Worm (Caenorhabditis elegans) whole organism, L4 larva: Measurements from ENCODE around the gene F42G2.2.

ENCODE experiments used
- R02D3.7 ChIP-seq: fragments of 150-350 bp; sonication (generic microtip); optimal IDR thresholded peaks from 3 replicates; lab custom pipeline; 2014; ENCODE audit warnings: missing biosample characterization, missing genetic modification characterization
- T20F7.1 ChIP-seq: fragments of 200-800 bp; sonication (Bioruptor generic); optimal IDR thresholded peaks from 2 replicates; lab custom pipeline; 2018; ENCODE audit warnings: mild to moderate bottlenecking, missing genetic modification characterization, missing compliant biosample characterization
- aha-1 ChIP-seq: fragments of 150-350 bp; peaks from one replicate; lab custom pipeline; 2014; ENCODE audit warnings: missing biosample characterization, missing genetic modification characterization
- aly-2 ChIP-seq: sonication (generic microtip); optimal IDR thresholded peaks from 2 replicates; lab custom pipeline; 2018; ENCODE audit warnings: missing biosample characterization, missing genetic modification characterization
- ama-1 ChIP-seq: fragments of 150-350 bp; optimal IDR thresholded peaks from 2 replicates; lab custom pipeline; 2014; ENCODE audit warnings: inconsistent platforms, mixed read lengths
- arid-1 ChIP-seq: fragments of 200-800 bp; sonication (Bioruptor generic); conservative IDR thresholded peaks from 2 replicates; pipeline ENCODE4 v1.3.6; 2022; ENCODE audit warnings: missing genetic modification reagents, missing genetic modification characterization, missing compliant biosample characterization
- ceh-28 ChIP-seq: fragments of 150-350 bp; optimal IDR thresholded peaks from 2 replicates; lab custom pipeline; 2014; ENCODE audit warnings: missing biosample characterization, missing genetic modification reagents, missing genetic modification characterization
- ceh-32 ChIP-seq: sonication (generic microtip); optimal IDR thresholded peaks from 2 replicates; lab custom pipeline; 2016; ENCODE audit warnings: mild to moderate bottlenecking, missing genetic modification characterization, missing compliant biosample characterization; ENCODE audit not compliant: poor library complexity
- daf-16 ChIP-seq, 3 experiments: sonication (generic microtip); optimal IDR thresholded peaks; 2 replicates each; lab custom pipeline; 2016 to 2017; ENCODE audit warnings: missing genetic modification characterization in 3 of 3, missing genetic modification reagents in 3 of 3, mild to moderate bottlenecking in 2 of 3, missing compliant biosample characterization in 2 of 3, missing biosample characterization in 1 of 3, moderate library complexity in 1 of 3
- dmd-6 ChIP-seq: fragments of 200-800 bp; sonication (Bioruptor generic); IDR thresholded peaks from 2 replicates; pipeline ENCODE4 v1.3.6; 2022; ENCODE audit warnings: missing genetic modification reagents, missing genetic modification characterization, missing compliant biosample characterization
- dpl-1 ChIP-seq: fragments of 150-350 bp; optimal IDR thresholded peaks from 2 replicates; lab custom pipeline; 2014; ENCODE audit warnings: missing biosample characterization, missing genetic modification reagents, missing genetic modification characterization
- dve-1 ChIP-seq: sonication (generic microtip); optimal IDR thresholded peaks from 2 replicates; lab custom pipeline; 2017; ENCODE audit warnings: antibody characterized with exemption, mild to moderate bottlenecking, missing genetic modification characterization, missing compliant biosample characterization; ENCODE audit not compliant: insufficient read depth
- egl-27 ChIP-seq: sonication (generic microtip); optimal IDR thresholded peaks from 3 replicates; lab custom pipeline; 2017; ENCODE audit warnings: missing biosample characterization, missing genetic modification reagents, missing genetic modification characterization
- hlh-11 ChIP-seq: fragments of 200-800 bp; sonication (Bioruptor generic); optimal IDR thresholded peaks from 2 replicates; lab custom pipeline; 2018; ENCODE audit warnings: mild to moderate bottlenecking, missing genetic modification characterization, missing compliant biosample characterization
- hmg-1.1 ChIP-seq: fragments of 200-800 bp; sonication (Bioruptor generic); IDR thresholded peaks from 2 replicates; pipeline ENCODE4 v1.3.6; 2022; ENCODE audit warnings: missing genetic modification reagents, missing genetic modification characterization, missing compliant biosample characterization
- lin-1 ChIP-seq: fragments of 200-800 bp; sonication (Bioruptor generic); IDR thresholded peaks from 2 replicates; pipeline ENCODE4 v1.3.6; 2022; ENCODE audit warnings: missing genetic modification reagents, missing genetic modification characterization, missing compliant biosample characterization
- lin-13 ChIP-seq: fragments of 150-350 bp; optimal IDR thresholded peaks from 2 replicates; lab custom pipeline; 2014; ENCODE audit warnings: missing biosample characterization, missing genetic modification reagents, missing genetic modification characterization
- lin-29 ChIP-seq: fragments of 200-800 bp; sonication (Bioruptor generic); IDR thresholded peaks from 2 replicates; pipeline ENCODE4 v1.3.6; 2022; ENCODE audit warnings: missing genetic modification reagents, missing genetic modification characterization, missing compliant biosample characterization
- lsy-2 ChIP-seq, 2 experiments: fragments of 150-350 bp in 1 of 2; sonication (generic microtip) in 1 of 2; optimal IDR thresholded peaks; 2 replicates each; lab custom pipeline; 2014 to 2017; ENCODE audit warnings: missing biosample characterization in 2 of 2, missing genetic modification characterization in 2 of 2
- mdt-29 ChIP-seq: fragments of 200-800 bp; sonication (Bioruptor generic); IDR thresholded peaks from 2 replicates; pipeline ENCODE4 v1.3.6; 2022; ENCODE audit warnings: missing genetic modification reagents, missing genetic modification characterization, missing compliant biosample characterization
- mes-2 ChIP-seq: sonication (generic microtip); optimal IDR thresholded peaks from 2 replicates; lab custom pipeline; 2016; ENCODE audit warnings: missing genotype, mild to moderate bottlenecking, missing genetic modification characterization, missing compliant biosample characterization; ENCODE audit not compliant: poor library complexity, severe bottlenecking
- nhr-10 ChIP-seq: fragments of 150-350 bp; optimal IDR thresholded peaks from 2 replicates; lab custom pipeline; 2014; ENCODE audit warnings: missing biosample characterization, missing genetic modification characterization
- nhr-28 ChIP-seq: fragments of 150-350 bp; optimal IDR thresholded peaks from 2 replicates; lab custom pipeline; 2014; ENCODE audit warnings: missing biosample characterization, missing genetic modification characterization
- nhr-77 ChIP-seq: fragments of 150-350 bp; optimal IDR thresholded peaks from 2 replicates; lab custom pipeline; 2014; ENCODE audit warnings: missing biosample characterization, missing genetic modification characterization
- pha-4 ChIP-seq, 2 experiments: fragments of 150-350 bp in 1 of 2; fragments of 200-800 bp in 1 of 2; sonication (Bioruptor generic) in 1 of 2; IDR thresholded peaks in 1 of 2; optimal IDR thresholded peaks in 1 of 2; 2 replicates each; pipeline versions ENCODE4 v1.3.6 to Lab custom; 2014 to 2022; ENCODE audit warnings: missing genetic modification characterization in 2 of 2, missing genetic modification reagents in 2 of 2, missing biosample characterization in 1 of 2, missing compliant biosample characterization in 1 of 2
- pqm-1 ChIP-seq: sonication (generic microtip); optimal IDR thresholded peaks from 2 replicates; lab custom pipeline; 2017; ENCODE audit warnings: missing biosample characterization, missing genetic modification characterization
- set-16 ChIP-seq: fragments of 200-800 bp; sonication (Bioruptor generic); IDR thresholded peaks from 2 replicates; pipeline ENCODE4 v1.3.6; 2022; ENCODE audit warnings: missing genetic modification reagents, missing genetic modification characterization, missing compliant biosample characterization
- skn-1 ChIP-seq: fragments of 150-350 bp; optimal IDR thresholded peaks from 2 replicates; lab custom pipeline; 2014; ENCODE audit warnings: missing biosample characterization, missing genetic modification characterization
- snpc-4 ChIP-seq: fragments of 150-350 bp; optimal IDR thresholded peaks from 2 replicates; lab custom pipeline; 2014; ENCODE audit warnings: missing biosample characterization, missing genetic modification characterization
- unc-130 ChIP-seq: sonication (generic microtip); optimal IDR thresholded peaks from 2 replicates; lab custom pipeline; 2016; ENCODE audit warnings: missing genetic modification reagents, missing genetic modification characterization, missing compliant biosample characterization
- zfp-2 ChIP-seq: sonication (generic microtip); optimal IDR thresholded peaks from 2 replicates; lab custom pipeline; 2016; ENCODE audit warnings: mild to moderate bottlenecking, missing genetic modification characterization, missing compliant biosample characterization

F42G2.2 gene

DNA sequence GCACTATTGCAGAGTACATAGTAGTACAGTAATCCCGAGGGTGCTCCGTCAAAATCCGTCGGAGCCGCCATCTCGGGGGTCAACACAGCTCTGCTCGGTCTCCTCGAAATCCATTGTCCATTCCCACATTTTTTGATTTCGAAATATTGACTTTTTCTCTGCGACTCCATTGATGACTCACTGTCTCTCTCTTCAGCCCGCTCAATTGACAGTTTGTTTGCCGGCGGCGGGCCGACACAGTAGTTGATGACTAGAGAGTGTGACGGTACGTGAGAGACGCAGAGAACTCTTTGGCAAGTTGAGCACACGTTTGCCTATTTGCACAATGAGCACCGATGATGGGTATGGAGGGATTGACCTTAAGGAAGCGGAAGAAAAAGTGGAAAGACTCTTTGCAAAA lies 32.8 kb downstream of the F42G2.2 start (continued):
- no peak for TF ChIP-seq egl-27 (tag; lab: Kevin White, UChicago)
- peak; percentile 64 for TF ChIP-seq dmd-6 (GFP tag; lab: Robert Waterston, UW)
- no peak for TF ChIP-seq mdt-29
- TF ChIP-seq arid-1 (GFP tag; lab: Robert Waterston, UW): no peak
- TF ChIP-seq lin-1 (GFP tag; lab: Robert Waterston, UW): peak; percentile 66; the same call in 1 of the 2 replicates
- TF ChIP-seq nhr-28: peak; percentile 87
- TF ChIP-seq nhr-77 (tag; lab: Kevin White, UChicago): peak; percentile 33
- peak; percentile 76 for TF ChIP-seq hlh-11 (tag; lab: Kevin White, UChicago)
- no peak for TF ChIP-seq daf-16 (GFP tag; optimal IDR thresholded peaks at IDR 0.05; lab: Kevin White, UChicago)
- TF ChIP-seq daf-16 (tag; optimal IDR thresholded peaks at IDR 0.05; lab: Kevin White, UChicago): peak; percentile 77
- TF ChIP-seq pha-4 (GFP tag; IDR thresholded peaks at IDR 0.05; lab: Robert Waterston, UW): no peak; the same call in 1 of the 2 replicates
- peak; percentile 34 for TF ChIP-seq pha-4 (tag; optimal IDR thresholded peaks at IDR 0.05; lab: Kevin White, UChicago)
- peak; percentile 12 for TF ChIP-seq mes-2 (tag; lab: Kevin White, UChicago)
- TF ChIP-seq ama-1 (lab: Kevin White, UChicago): no peak
- TF ChIP-seq dpl-1 (GFP tag; lab: Kevin White, UChicago): peak; percentile 9
- no peak for TF ChIP-seq snpc-4 (tag; lab: Kevin White, UChicago)
- TF ChIP-seq nhr-10 (tag; lab: Kevin White, UChicago): no peak
- TF ChIP-seq set-16: no peak; the same call in 1 of the 2 replicates
- TF ChIP-seq, all 104 proteins: peak for 18

ce11 chrII:2455931-2456576 lies 34.0 kb downstream of the F42G2.2 start:
- peak in 1 of 2 experiments; percentile 61 for TF ChIP-seq lsy-2 (tag; optimal IDR thresholded peaks at IDR 0.05; lab: Kevin White, UChicago)
- no peak for TF ChIP-seq T20F7.1 (GFP tag; lab: Kevin White, UChicago)
- TF ChIP-seq zfp-2: no peak
- TF ChIP-seq pqm-1 (tag; lab: Kevin White, UChicago): no peak
- peak; percentile 86 for TF ChIP-seq aha-1
- no peak for TF ChIP-seq aly-2 (tag; lab: Kevin White, UChicago)
- peak; percentile 56 for TF ChIP-seq lin-13
- no peak for TF ChIP-seq unc-130 (GFP tag; lab: Kevin White, UChicago)
- TF ChIP-seq dve-1 (tag; lab: Kevin White, UChicago): no peak
- TF ChIP-seq ceh-28 (tag; lab: Kevin White, UChicago): no peak

DNA sequence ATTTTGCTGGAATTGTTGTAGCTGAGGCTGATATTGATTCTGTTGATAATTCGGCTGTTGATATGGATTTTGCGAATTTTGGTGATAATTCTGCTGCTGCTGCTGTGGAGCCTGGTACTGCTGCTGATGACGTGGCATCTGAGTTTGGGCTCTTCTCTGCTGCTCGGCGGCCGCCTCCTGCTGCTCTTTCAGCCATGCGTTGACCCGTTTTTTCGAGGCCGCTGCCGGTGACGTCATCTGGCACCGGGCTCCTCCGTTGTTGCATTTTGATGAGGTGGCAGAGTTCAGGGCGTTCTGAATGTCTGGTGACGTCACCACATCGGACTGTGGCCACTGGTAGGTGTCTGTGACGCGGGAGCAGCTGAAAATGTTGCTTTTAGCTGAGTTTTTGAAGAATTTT lies 35.0 kb downstream of the F42G2.2 start:
- TF ChIP-seq R02D3.7 (tag; lab: Kevin White, UChicago) (no peak), set-16 (peak; percentile 87)

DNA sequence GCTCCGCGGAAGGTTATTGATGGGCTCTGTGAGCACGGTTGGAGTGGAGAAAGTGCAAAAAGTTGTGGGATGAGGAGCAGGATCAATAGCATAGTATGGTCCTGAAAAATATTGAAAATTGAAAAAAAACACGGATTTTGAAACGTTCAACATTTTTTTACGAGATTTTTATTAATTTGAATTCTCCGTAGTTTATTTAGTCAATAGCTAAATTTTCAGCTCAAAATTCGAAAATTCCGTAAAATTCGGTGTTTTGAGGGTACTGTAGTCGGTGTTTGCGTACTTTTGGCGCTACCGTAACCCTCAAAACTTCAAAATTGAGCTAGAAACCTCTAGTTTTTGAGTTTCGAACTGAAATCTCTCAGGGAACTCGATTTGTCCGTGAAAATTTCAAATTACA lies 36.9 kb downstream of the F42G2.2 start, which contains the start of gene pqn-42:
Gene pqn-42 (minus strand): TSS at position 101 of the 400 bp plus-strand sequence.
- no peak for TF ChIP-seq lin-29

DNA sequence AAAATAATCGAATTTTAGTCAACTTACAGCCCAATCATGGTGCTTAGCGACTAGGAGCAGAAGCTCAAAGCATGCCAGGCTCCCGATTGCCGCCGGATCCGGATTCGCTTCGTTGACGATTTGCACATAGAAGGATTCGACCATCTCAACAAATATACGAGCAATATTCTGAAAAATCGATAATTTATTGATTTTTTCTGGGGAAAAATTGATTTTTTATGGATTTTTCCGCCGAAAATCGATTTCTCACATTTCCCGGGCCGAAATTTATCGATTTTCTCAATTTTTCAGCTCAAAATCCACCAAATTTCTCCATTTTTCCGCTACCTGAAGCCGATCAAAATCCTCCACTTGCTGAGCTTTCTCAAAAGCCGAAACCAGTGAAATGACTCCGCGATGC lies 46.9 kb downstream of the F42G2.2 start:
- TF ChIP-seq ceh-32 (tag; lab: Kevin White, UChicago): no peak
- peak; percentile 87 for TF ChIP-seq aha-1
- TF ChIP-seq ceh-28 (tag; lab: Kevin White, UChicago): peak; percentile 83

ce11 chrII:2473270-2473669 lies 51.3 kb downstream of the F42G2.2 start, which contains the start of gene tsr-1:
tsr-1 (minus strand) TSS chrII:2473370.
- TF ChIP-seq skn-1 (no peak), hmg-1.1 (no peak), aha-1 (peak; percentile 2)
